Fruit fly (Drosophila melanogaster): Measurements from ENCODE around the gene RnrL.
A peak's percentile ranks its signal among the peaks of the same experiment; 100 is the strongest.

dm6 chr2L:10299810-10300147, 28.0 kb downstream of the RnrL start, which contains the start of gene CYLD:
- TF ChIP-seq CG8119 (GFP tag; IDR thresholded peaks at IDR 0.05) = peak; percentile 71; the same call in 2 of the 3 replicates
- TF ChIP-seq CG9139 (GFP tag; optimal IDR thresholded peaks at IDR 0.05) = no peak
- TF ChIP-seq CG10669 (GFP tag; optimal IDR thresholded peaks at IDR 0.05) = peak; percentile 25
- TF ChIP-seq Blimp-1 (GFP tag; optimal IDR thresholded peaks at IDR 0.05) = no peak
- TF ChIP-seq Lpt (GFP tag; optimal IDR thresholded peaks at IDR 0.05) = peak; percentile 35
- TF ChIP-seq Gug (GFP tag; IDR thresholded peaks at IDR 0.05) = no peak
- peak; percentile 61 for TF ChIP-seq Hr4 (GFP tag; optimal IDR thresholded peaks at IDR 0.05)
- no peak for TF ChIP-seq CG8319 (GFP tag; optimal IDR thresholded peaks at IDR 0.05)
- TF ChIP-seq ss (GFP tag; optimal IDR thresholded peaks at IDR 0.05) = no peak
- TF ChIP-seq OdsH (GFP tag; optimal IDR thresholded peaks at IDR 0.05) = peak; percentile 74
- peak; percentile 57 for TF ChIP-seq cyc (GFP tag; optimal IDR thresholded peaks at IDR 0.05)
- no peak for TF ChIP-seq fd85E (GFP tag; optimal IDR thresholded peaks at IDR 0.05)
